Worm (Caenorhabditis elegans) whole organism, L3 larva: ENCODE data around the gene T20B12.5.

Experiments
- egl-5 ChIP-seq: fragments of 150-350 bp; optimal IDR thresholded peaks from 2 replicates; lab custom pipeline; 2017; ENCODE audit warnings: missing biosample characterization, missing genetic modification reagents, missing genetic modification characterization, inconsistent platforms
- fkh-10 ChIP-seq: sonication (generic microtip); optimal IDR thresholded peaks from 2 replicates; lab custom pipeline; 2017; ENCODE audit warnings: missing biosample characterization, missing genetic modification reagents, missing genetic modification characterization
- fos-1 ChIP-seq: fragments of 150-350 bp; optimal IDR thresholded peaks from 2 replicates; lab custom pipeline; 2014; ENCODE audit warnings: missing biosample characterization, missing genetic modification characterization
- mdl-1 ChIP-seq: fragments of 150-350 bp; optimal IDR thresholded peaks from 2 replicates; lab custom pipeline; 2014; ENCODE audit warnings: missing biosample characterization, missing genetic modification characterization
- nhr-237 ChIP-seq: fragments of 150-350 bp; optimal IDR thresholded peaks from 2 replicates; lab custom pipeline; 2014; ENCODE audit warnings: missing biosample characterization, missing genetic modification characterization
- pqm-1 ChIP-seq: fragments of 150-350 bp; optimal IDR thresholded peaks from 2 replicates; lab custom pipeline; 2017; ENCODE audit warnings: missing biosample characterization, missing genetic modification characterization, inconsistent platforms
- snpc-4 ChIP-seq: fragments of 150-350 bp; optimal IDR thresholded peaks from 2 replicates; lab custom pipeline; 2014; ENCODE audit warnings: missing biosample characterization, missing genetic modification characterization
- ztf-11 ChIP-seq: fragments of 150-350 bp; optimal IDR thresholded peaks from 2 replicates; lab custom pipeline; 2014; ENCODE audit warnings: missing biosample characterization, missing genetic modification characterization

DNA sequence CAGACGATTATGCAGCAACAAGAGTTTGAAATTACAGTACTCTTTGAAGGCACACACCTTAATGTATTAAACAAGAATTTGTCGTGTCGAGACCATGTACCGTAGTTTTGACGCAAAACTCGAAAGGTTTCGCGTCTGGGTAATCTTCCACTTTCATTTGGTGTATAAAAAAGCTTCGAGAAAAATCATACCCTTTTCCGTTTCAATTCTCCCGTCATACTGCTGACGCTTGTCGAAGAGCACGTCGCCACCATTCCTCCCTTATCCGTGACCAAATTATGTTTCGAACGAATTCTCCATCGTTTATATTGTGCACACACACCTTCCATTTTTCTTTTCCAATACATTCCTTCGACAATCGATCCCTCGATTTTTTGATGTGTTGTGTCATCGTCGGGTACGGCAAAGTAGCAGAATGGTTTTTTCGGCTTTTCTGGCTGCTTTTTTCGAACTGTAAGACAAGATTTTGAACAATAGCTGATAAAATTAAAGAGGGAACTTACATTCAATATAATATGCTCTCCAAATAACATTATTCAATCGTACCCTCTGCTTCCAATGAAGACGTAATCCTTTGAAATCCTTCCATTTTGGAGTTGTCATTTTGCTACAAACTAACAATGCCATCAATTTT lies 7.0 kb upstream of the T20B12.5 start:
- TF ChIP-seq pqm-1: no peak
- TF ChIP-seq nhr-237 (tag; lab: Kevin White, UChicago): no peak
- TF ChIP-seq snpc-4 (tag; lab: Kevin White, UChicago): no peak
- TF ChIP-seq ztf-11: no peak
- TF ChIP-seq fkh-10: no peak
- no peak for TF ChIP-seq fos-1 (tag; lab: Kevin White, UChicago)
- TF ChIP-seq mdl-1: no peak
- TF ChIP-seq egl-5 (tag; lab: Kevin White, UChicago): no peak
